Worm (Caenorhabditis elegans): ENCODE results near the gene dcaf-1.

Gene dcaf-1

DNA sequence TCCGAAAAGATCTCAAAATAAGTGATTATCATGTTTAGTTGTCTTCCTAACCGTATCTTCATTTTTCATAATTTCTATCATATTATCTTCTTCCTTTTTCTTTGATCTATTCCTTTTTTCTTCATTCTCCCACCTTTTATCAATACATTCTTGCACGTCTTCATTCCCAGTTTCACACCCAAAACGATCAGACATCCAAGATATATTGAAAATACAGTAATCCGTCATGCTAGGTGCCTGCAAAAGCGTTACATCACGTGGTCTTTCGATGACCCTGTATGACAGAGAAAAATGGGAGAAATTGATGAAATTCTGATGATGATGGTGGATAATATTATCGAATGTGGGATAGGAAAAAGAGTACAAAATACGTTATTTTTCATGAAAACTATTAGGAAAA lies 34.1 kb downstream of the dcaf-1 start:
- TF ChIP-seq cey-2 (tag; optimal IDR thresholded peaks at IDR 0.05; ENCODE audit: borderline replicate concordance, insufficient read depth), result peak; percentile 53
- TF ChIP-seq Y75B8A.6 (GFP tag; IDR thresholded peaks at IDR 0.05), result no peak
- no peak for TF ChIP-seq daf-8 (GFP tag; IDR thresholded peaks at IDR 0.05)
- no peak for TF ChIP-seq sdz-12 (GFP tag; optimal IDR thresholded peaks at IDR 0.05)
- TF ChIP-seq ceh-20 (GFP tag; IDR thresholded peaks at IDR 0.05), result no peak
- TF ChIP-seq unc-130 (GFP tag; optimal IDR thresholded peaks at IDR 0.05), result no peak
- no peak for TF ChIP-seq Y48G9A.11 (GFP tag; IDR thresholded peaks at IDR 0.05)
- no peak for TF ChIP-seq zfp-2 (tag; optimal IDR thresholded peaks at IDR 0.05)
- no peak for TF ChIP-seq lin-13 (GFP tag; optimal IDR thresholded peaks at IDR 0.05)
- no peak for TF ChIP-seq hif-1 (tag; optimal IDR thresholded peaks at IDR 0.05)
- no peak for TF ChIP-seq F10B5.3 (tag; optimal IDR thresholded peaks at IDR 0.05)
- no peak for TF ChIP-seq unc-39 (tag; optimal IDR thresholded peaks at IDR 0.05)
- no peak for TF ChIP-seq zip-11 (GFP tag; IDR thresholded peaks at IDR 0.05)
- TF ChIP-seq ZK337.2 (GFP tag; IDR thresholded peaks at IDR 0.05), result no peak
- no peak for TF ChIP-seq F26F4.8 (GFP tag; conservative IDR thresholded peaks at IDR 0.05)
- no peak for TF ChIP-seq lin-15B (tag; optimal IDR thresholded peaks at IDR 0.05)
- TF ChIP-seq fos-1 (tag; optimal IDR thresholded peaks at IDR 0.05), result no peak
- TF ChIP-seq nhr-28 (tag; optimal IDR thresholded peaks at IDR 0.05), result peak; percentile 82
- no peak for TF ChIP-seq duxl-1 (tag; optimal IDR thresholded peaks at IDR 0.05; ENCODE audit: poor library complexity)
- TF ChIP-seq ZK546.5 (tag; optimal IDR thresholded peaks at IDR 0.05), result no peak
- no peak for TF ChIP-seq ceh-44 (GFP tag; IDR thresholded peaks at IDR 0.05)
- TF ChIP-seq ces-1 (GFP tag; optimal IDR thresholded peaks at IDR 0.05), result no peak
- no peak for TF ChIP-seq F44E2.7 (GFP tag; IDR thresholded peaks at IDR 0.05)
- no peak for TF ChIP-seq tra-1 (GFP tag; IDR thresholded peaks at IDR 0.05)
- TF ChIP-seq aly-2 (tag; optimal IDR thresholded peaks at IDR 0.05), result no peak
- peak; percentile 71 for TF ChIP-seq hlh-30 (tag; optimal IDR thresholded peaks at IDR 0.05; ENCODE audit: insufficient read depth)
- TF ChIP-seq D1046.2 (GFP tag; IDR thresholded peaks at IDR 0.05), result no peak
- TF ChIP-seq nhr-10 (tag; optimal IDR thresholded peaks at IDR 0.05), result no peak
- TF ChIP-seq nhr-6 (tag; optimal IDR thresholded peaks at IDR 0.05), result no peak
- TF ChIP-seq nhr-42 (GFP tag; IDR thresholded peaks at IDR 0.05), result no peak
- peak in 1 of 2 experiments; percentile 66 for TF ChIP-seq unc-62 (GFP tag; optimal IDR thresholded peaks at IDR 0.05 in 1 of 2)
- TF ChIP-seq unc-62 (tag; optimal IDR thresholded peaks at IDR 0.05), result no peak
- TF ChIP-seq madf-5 (GFP tag; IDR thresholded peaks at IDR 0.05), result no peak
- peak; percentile 38 for TF ChIP-seq gei-8 (GFP tag; optimal IDR thresholded peaks at IDR 0.05)
- no peak for TF ChIP-seq vab-7 (GFP tag; IDR thresholded peaks at IDR 0.05)
- TF ChIP-seq egl-27 (tag; optimal IDR thresholded peaks at IDR 0.05), result no peak
- no peak for TF ChIP-seq nhr-77 (tag; optimal IDR thresholded peaks at IDR 0.05)
- no peak for TF ChIP-seq egl-43 (GFP tag; IDR thresholded peaks at IDR 0.05)
- TF ChIP-seq mxl-2 (GFP tag; conservative IDR thresholded peaks at IDR 0.05), result no peak
- TF ChIP-seq Y105C5A.15 (GFP tag; IDR thresholded peaks at IDR 0.05), result no peak
- TF ChIP-seq snpc-4 (tag; optimal IDR thresholded peaks at IDR 0.05), result no peak
- no peak for TF ChIP-seq ama-1 (optimal IDR thresholded peaks at IDR 0.05)
- TF ChIP-seq ztf-7 (tag; optimal IDR thresholded peaks at IDR 0.05), result no peak
- no peak for TF ChIP-seq ceh-62 (tag; optimal IDR thresholded peaks at IDR 0.05)
- TF ChIP-seq lsy-2 (tag; optimal IDR thresholded peaks at IDR 0.05), result peak in 1 of 2 experiments; percentile 82
- TF ChIP-seq daf-19 (GFP tag; conservative IDR thresholded peaks at IDR 0.05), result no peak
- peak in 1 of 2 experiments; percentile 80 for TF ChIP-seq mdl-1 (tag; optimal IDR thresholded peaks at IDR 0.05)
- no peak for TF ChIP-seq spr-3 (GFP tag; optimal IDR thresholded peaks at IDR 0.05)
- TF ChIP-seq zip-2 (tag; optimal IDR thresholded peaks at IDR 0.05), result no peak
- no peak for TF ChIP-seq ceh-82 (tag; optimal IDR thresholded peaks at IDR 0.05)
- TF ChIP-seq ztf-11 (tag; optimal IDR thresholded peaks at IDR 0.05), result no peak
- TF ChIP-seq dmd-9 (GFP tag; IDR thresholded peaks at IDR 0.05), result no peak
- no peak for TF ChIP-seq nhr-11 (tag; optimal IDR thresholded peaks at IDR 0.05)
- no peak for TF ChIP-seq spr-1 (tag; optimal IDR thresholded peaks at IDR 0.05)
